Worm (Caenorhabditis elegans) whole organism, L3 larva: ENCODE data around the gene dyf-3.

Source experiments
- R02D3.7 ChIP-seq: fragments of 150-350 bp; optimal IDR thresholded peaks from 2 replicates; lab custom pipeline; 2014; ENCODE audit warnings: missing biosample characterization, missing genetic modification characterization
- ZK546.5 ChIP-seq: sonication (generic microtip); optimal IDR thresholded peaks from 2 replicates; lab custom pipeline; 2017; ENCODE audit warnings: missing biosample characterization, missing genetic modification characterization
- aly-2 ChIP-seq: fragments of 150-350 bp; optimal IDR thresholded peaks from 2 replicates; lab custom pipeline; 2014; ENCODE audit warnings: missing biosample characterization, missing genetic modification characterization
- ama-1 ChIP-seq: fragments of 150-350 bp; optimal IDR thresholded peaks from 2 replicates; lab custom pipeline; 2018
- ceh-28 ChIP-seq: fragments of 150-350 bp; optimal IDR thresholded peaks from 2 replicates; lab custom pipeline; 2014; ENCODE audit warnings: missing biosample characterization, missing genetic modification reagents, missing genetic modification characterization
- ceh-82 ChIP-seq: fragments of 150-350 bp; optimal IDR thresholded peaks from 2 replicates; lab custom pipeline; 2014; ENCODE audit warnings: missing biosample characterization, missing genetic modification characterization
- ceh-9 ChIP-seq: sonication (generic microtip); optimal IDR thresholded peaks from 2 replicates; lab custom pipeline; 2018; ENCODE audit warnings: missing biosample characterization, missing genetic modification characterization
- daf-12 ChIP-seq: fragments of 150-350 bp; optimal IDR thresholded peaks from 2 replicates; lab custom pipeline; 2014; ENCODE audit warnings: missing biosample characterization, missing genetic modification reagents, missing genetic modification characterization
- egl-27 ChIP-seq: sonication (generic microtip); optimal IDR thresholded peaks from 4 replicates; lab custom pipeline; 2017; ENCODE audit warnings: missing biosample characterization, missing genetic modification reagents, missing genetic modification characterization
- elt-1 ChIP-seq: fragments of 150-350 bp; optimal IDR thresholded peaks from 2 replicates; lab custom pipeline; 2014; ENCODE audit warnings: missing biosample characterization, missing genetic modification characterization
- elt-2 ChIP-seq: sonication (generic microtip); optimal IDR thresholded peaks from 2 replicates; lab custom pipeline; 2016; ENCODE audit warnings: missing genetic modification reagents, mild to moderate bottlenecking, missing genetic modification characterization, missing compliant biosample characterization
- elt-3 ChIP-seq, 3 experiments: fragments of 150-350 bp in 1 of 3; sonication (generic microtip) in 2 of 3; optimal IDR thresholded peaks; 2 replicates in 2 of 3; 4 replicates in 1 of 3; lab custom pipeline; 2014 to 2017; ENCODE audit warnings: missing biosample characterization in 3 of 3, missing genetic modification characterization in 3 of 3
- eor-1 ChIP-seq, 2 experiments: fragments of 150-350 bp; optimal IDR thresholded peaks; 2 replicates each; lab custom pipeline; 2014 to 2018; ENCODE audit warnings: missing biosample characterization in 2 of 2, missing genetic modification characterization in 2 of 2
- fkh-10 ChIP-seq: sonication (generic microtip); optimal IDR thresholded peaks from 2 replicates; lab custom pipeline; 2017; ENCODE audit warnings: missing biosample characterization, missing genetic modification reagents, missing genetic modification characterization
- fkh-2 ChIP-seq: fragments of 150-350 bp; optimal IDR thresholded peaks from 2 replicates; lab custom pipeline; 2014; ENCODE audit warnings: missing biosample characterization, missing genetic modification reagents, missing genetic modification characterization
- fos-1 ChIP-seq: fragments of 150-350 bp; optimal IDR thresholded peaks from 2 replicates; lab custom pipeline; 2014; ENCODE audit warnings: missing biosample characterization, missing genetic modification characterization
- hmg-11 ChIP-seq: sonication (generic microtip); optimal IDR thresholded peaks from 2 replicates; lab custom pipeline; 2016; ENCODE audit warnings: missing genetic modification characterization, missing compliant biosample characterization
- jun-1 ChIP-seq: fragments of 150-350 bp; optimal IDR thresholded peaks from 2 replicates; lab custom pipeline; 2014; ENCODE audit warnings: missing biosample characterization, missing genetic modification reagents, missing genetic modification characterization
- lin-15B ChIP-seq: fragments of 150-350 bp; optimal IDR thresholded peaks from 2 replicates; lab custom pipeline; 2014; ENCODE audit warnings: missing biosample characterization, missing genetic modification characterization
- lin-39 ChIP-seq: fragments of 150-350 bp; optimal IDR thresholded peaks from 2 replicates; lab custom pipeline; 2018; ENCODE audit warnings: missing biosample characterization, missing genetic modification reagents, missing genetic modification characterization
- lsy-12 ChIP-seq: sonication (generic microtip); optimal IDR thresholded peaks from 2 replicates; lab custom pipeline; 2016; ENCODE audit warnings: mild to moderate bottlenecking, missing genetic modification characterization, missing compliant biosample characterization
- mdl-1 ChIP-seq: fragments of 150-350 bp; optimal IDR thresholded peaks from 2 replicates; lab custom pipeline; 2014; ENCODE audit warnings: missing biosample characterization, missing genetic modification characterization
- mml-1 ChIP-seq: fragments of 150-350 bp; sonication (generic microtip); optimal IDR thresholded peaks from 3 replicates; lab custom pipeline; 2014; ENCODE audit warnings: missing biosample characterization, missing genetic modification characterization
- nfya-1 ChIP-seq: sonication (generic microtip); optimal IDR thresholded peaks from 2 replicates; lab custom pipeline; 2017; ENCODE audit warnings: missing genetic modification characterization, mild to moderate bottlenecking, missing compliant biosample characterization, antibody characterized with exemption, moderate library complexity; ENCODE audit not compliant: insufficient read depth
- nhr-11 ChIP-seq: fragments of 150-350 bp; optimal IDR thresholded peaks from 2 replicates; lab custom pipeline; 2014; ENCODE audit warnings: missing biosample characterization, missing genetic modification characterization
- nhr-12 ChIP-seq: fragments of 150-350 bp; optimal IDR thresholded peaks from 2 replicates; lab custom pipeline; 2014; ENCODE audit warnings: missing biosample characterization, missing genetic modification characterization
- nhr-23 ChIP-seq: fragments of 150-350 bp; optimal IDR thresholded peaks from 2 replicates; lab custom pipeline; 2014; ENCODE audit warnings: missing biosample characterization, missing genetic modification reagents, missing genetic modification characterization
- nhr-237 ChIP-seq: fragments of 150-350 bp; optimal IDR thresholded peaks from 2 replicates; lab custom pipeline; 2014; ENCODE audit warnings: missing biosample characterization, missing genetic modification characterization
- nhr-25 ChIP-seq: sonication (generic microtip); optimal IDR thresholded peaks from 2 replicates; lab custom pipeline; 2017; ENCODE audit warnings: missing biosample characterization, missing genetic modification characterization
- nhr-28 ChIP-seq: fragments of 150-350 bp; optimal IDR thresholded peaks from 2 replicates; lab custom pipeline; 2014; ENCODE audit warnings: missing biosample characterization, missing genetic modification characterization
- nhr-43 ChIP-seq: sonication (generic microtip); optimal IDR thresholded peaks from 2 replicates; lab custom pipeline; 2016; ENCODE audit warnings: mild to moderate bottlenecking, missing genetic modification characterization, missing compliant biosample characterization; ENCODE audit not compliant: poor library complexity, severe bottlenecking
- nhr-67 ChIP-seq: fragments of 150-350 bp; optimal IDR thresholded peaks from 2 replicates; lab custom pipeline; 2014; ENCODE audit warnings: missing biosample characterization, missing genetic modification characterization
- nhr-76 ChIP-seq: fragments of 150-350 bp; sonication (generic microtip); optimal IDR thresholded peaks from 5 replicates; lab custom pipeline; 2014; ENCODE audit warnings: missing biosample characterization, missing genetic modification characterization
- pha-4 ChIP-seq: fragments of 150-350 bp; optimal IDR thresholded peaks from 2 replicates; lab custom pipeline; 2014; ENCODE audit warnings: missing biosample characterization, missing genetic modification reagents, missing genetic modification characterization
- pqm-1 ChIP-seq: fragments of 150-350 bp; optimal IDR thresholded peaks from 2 replicates; lab custom pipeline; 2017; ENCODE audit warnings: missing biosample characterization, missing genetic modification characterization, inconsistent platforms
- sea-2 ChIP-seq: fragments of 150-350 bp; sonication (generic microtip); optimal IDR thresholded peaks from 4 replicates; lab custom pipeline; 2014; ENCODE audit warnings: missing biosample characterization, missing genetic modification reagents, missing genetic modification characterization
- skn-1 ChIP-seq: fragments of 150-350 bp; optimal IDR thresholded peaks from 2 replicates; lab custom pipeline; 2014; ENCODE audit warnings: missing biosample characterization, missing genetic modification characterization
- tbx-2 ChIP-seq: sonication (generic microtip); optimal IDR thresholded peaks from 2 replicates; lab custom pipeline; 2016; ENCODE audit warnings: mild to moderate bottlenecking, missing genetic modification characterization, missing compliant biosample characterization
- unc-39 ChIP-seq: sonication (generic microtip); optimal IDR thresholded peaks from 4 replicates; lab custom pipeline; 2017; ENCODE audit warnings: missing biosample characterization, missing genetic modification characterization
- unc-62 ChIP-seq: fragments of 150-350 bp; sonication (generic microtip); optimal IDR thresholded peaks from 4 replicates; lab custom pipeline; 2014; ENCODE audit warnings: missing biosample characterization, missing genetic modification reagents, missing genetic modification characterization
- zag-1 ChIP-seq: fragments of 150-350 bp; optimal IDR thresholded peaks from 2 replicates; lab custom pipeline; 2014; ENCODE audit warnings: missing biosample characterization, missing genetic modification characterization
- ztf-11 ChIP-seq: fragments of 150-350 bp; optimal IDR thresholded peaks from 2 replicates; lab custom pipeline; 2014; ENCODE audit warnings: missing biosample characterization, missing genetic modification characterization
- ztf-4 ChIP-seq: fragments of 150-350 bp; optimal IDR thresholded peaks from 2 replicates; lab custom pipeline; 2014; ENCODE audit warnings: missing biosample characterization, missing genetic modification characterization

The dyf-3 gene

DNA sequence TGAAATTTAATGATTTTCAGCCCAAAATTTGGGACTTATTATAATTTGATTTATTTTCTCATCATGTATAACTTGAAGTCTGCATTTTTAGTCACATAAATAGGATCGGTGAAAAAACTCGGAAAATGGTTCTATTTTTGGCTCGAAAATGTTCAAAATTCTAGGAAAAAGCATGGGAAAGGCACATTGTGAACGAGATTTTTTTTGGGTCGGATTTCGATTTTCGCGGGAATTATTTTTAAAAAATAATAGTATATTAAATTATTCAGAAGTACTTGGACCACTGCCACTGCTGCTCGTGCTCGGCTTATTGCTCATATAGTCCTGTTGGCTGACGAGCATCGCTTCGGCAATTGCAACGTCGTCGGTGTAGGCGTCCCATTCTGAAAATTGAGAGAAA lies 25.7 kb downstream of the dyf-3 start:
- no peak for TF ChIP-seq tbx-2 (tag; lab: Kevin White, UChicago)
- TF ChIP-seq jun-1 (tag; lab: Kevin White, UChicago): no peak
- no peak for TF ChIP-seq nhr-67 (tag; lab: Kevin White, UChicago)
- TF ChIP-seq mdl-1 (tag; lab: Kevin White, UChicago): no peak
- TF ChIP-seq sea-2 (GFP tag; lab: Kevin White, UChicago): no peak
- TF ChIP-seq fkh-10 (GFP tag; lab: Kevin White, UChicago): no peak

DNA sequence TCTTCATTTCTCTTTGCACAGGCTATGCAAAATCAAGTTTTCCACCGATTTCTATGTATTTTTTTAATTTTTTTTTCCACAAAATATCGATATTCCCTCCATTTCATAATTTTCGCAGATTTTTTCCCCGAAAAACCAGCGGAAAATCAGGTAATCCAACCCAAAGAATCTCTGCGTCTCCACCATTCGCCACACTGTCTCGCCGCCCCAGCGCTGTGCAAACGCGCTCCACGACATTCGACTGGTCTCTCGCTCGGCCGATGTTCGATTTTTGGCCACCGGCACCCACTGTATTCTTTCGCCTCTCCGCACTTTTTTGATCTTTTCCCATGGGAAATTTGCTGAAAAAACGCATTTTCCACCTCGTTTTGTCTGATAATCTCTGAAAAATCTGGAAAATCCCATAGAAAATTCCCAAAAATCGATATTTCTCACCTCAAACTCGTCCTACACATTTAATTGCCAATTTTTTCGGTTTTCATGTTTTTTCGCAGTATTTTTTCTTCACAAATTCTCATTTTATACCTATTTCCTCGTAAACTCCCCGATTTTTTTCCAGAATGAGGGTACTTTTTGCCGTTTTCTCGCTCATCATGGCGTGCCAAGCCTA lies 30.3 kb downstream of the dyf-3 start, which contains the start of gene vha-19:
vha-19 (plus strand) TSS at position 560 of the 610 bp plus-strand sequence.
- no peak for TF ChIP-seq nhr-23 (tag; lab: Kevin White, UChicago)
- peak; percentile 52 for TF ChIP-seq pha-4 (tag; lab: Kevin White, UChicago)
- no peak for TF ChIP-seq ZK546.5
- TF ChIP-seq nhr-67 (tag; lab: Kevin White, UChicago): no peak
- no peak for TF ChIP-seq nhr-76
- TF ChIP-seq ceh-9 (tag; lab: Kevin White, UChicago): no peak
- no peak for TF ChIP-seq tbx-2 (tag; lab: Kevin White, UChicago)
- TF ChIP-seq ceh-28 (tag; lab: Kevin White, UChicago): no peak
- TF ChIP-seq lin-39: peak; percentile 15
- no peak for TF ChIP-seq mml-1 (tag; lab: Kevin White, UChicago)
- no peak for TF ChIP-seq ama-1 (lab: Kevin White, UChicago)
- TF ChIP-seq pqm-1 (tag; lab: Kevin White, UChicago): no peak
- no peak for TF ChIP-seq ceh-82 (tag; lab: Kevin White, UChicago)
- TF ChIP-seq unc-62 (GFP tag; lab: Kevin White, UChicago): no peak
- TF ChIP-seq zag-1 (tag; lab: Kevin White, UChicago): no peak
- TF ChIP-seq unc-39 (tag; lab: Kevin White, UChicago): no peak
- TF ChIP-seq nhr-43 (tag; lab: Kevin White, UChicago): no peak
- no peak for TF ChIP-seq skn-1 (tag; lab: Kevin White, UChicago)
- no peak for TF ChIP-seq elt-1 (tag; lab: Kevin White, UChicago)
- TF ChIP-seq ztf-4: no peak
- TF ChIP-seq eor-1 (tag; optimal IDR thresholded peaks at IDR 0.05; lab: Kevin White, UChicago): no peak
- no peak for TF ChIP-seq daf-12 (tag; lab: Kevin White, UChicago)
- no peak for TF ChIP-seq nhr-11 (tag; lab: Kevin White, UChicago)
- TF ChIP-seq lin-15B (tag; lab: Kevin White, UChicago): peak; percentile 51
- TF ChIP-seq fos-1 (tag; lab: Kevin White, UChicago): no peak
- TF ChIP-seq nhr-25 (tag; lab: Kevin White, UChicago): no peak
- TF ChIP-seq nhr-28 (tag; lab: Kevin White, UChicago): no peak
- TF ChIP-seq nhr-237 (tag; lab: Kevin White, UChicago): no peak
- no peak for TF ChIP-seq R02D3.7 (tag; lab: Kevin White, UChicago)
- peak; percentile 77 for TF ChIP-seq hmg-11 (tag; lab: Kevin White, UChicago)
- no peak for TF ChIP-seq egl-27
- TF ChIP-seq elt-3 (tag; optimal IDR thresholded peaks at IDR 0.05; lab: Kevin White, UChicago): no peak
- TF ChIP-seq nhr-12 (tag; lab: Kevin White, UChicago): no peak
- no peak for TF ChIP-seq ztf-11 (tag; lab: Kevin White, UChicago)
- TF ChIP-seq mdl-1 (tag; lab: Kevin White, UChicago): no peak
- peak; percentile 61 for TF ChIP-seq elt-2 (tag; lab: Kevin White, UChicago)
- no peak for TF ChIP-seq fkh-2 (tag; lab: Kevin White, UChicago)
- TF ChIP-seq sea-2 (GFP tag; lab: Kevin White, UChicago): no peak
- no peak for TF ChIP-seq jun-1 (tag; lab: Kevin White, UChicago)
- no peak for TF ChIP-seq aly-2 (tag; lab: Kevin White, UChicago)
- no peak for TF ChIP-seq lsy-12 (tag; lab: Kevin White, UChicago)
- TF ChIP-seq nfya-1: peak; percentile 38
- TF ChIP-seq, all 47 proteins: peak for 6
